Worm (Caenorhabditis elegans) whole organism, L2 larva: ENCODE results near the gene brc-2.
A peak's percentile ranks its signal among the peaks of the same experiment; 100 is the strongest.

Experiments
- aly-2 ChIP-seq: fragments of 150-350 bp; optimal IDR thresholded peaks from 2 replicates; lab custom pipeline; 2014; ENCODE audit warnings: missing biosample characterization, missing genetic modification characterization
- egl-27 ChIP-seq: sonication (generic microtip); optimal IDR thresholded peaks from 3 replicates; lab custom pipeline; 2017; ENCODE audit warnings: missing biosample characterization, missing genetic modification reagents, missing genetic modification characterization
- elt-1 ChIP-seq: fragments of 150-350 bp; optimal IDR thresholded peaks from 2 replicates; lab custom pipeline; 2014; ENCODE audit warnings: missing biosample characterization, missing genetic modification characterization
- lin-39 ChIP-seq: fragments of 150-350 bp; optimal IDR thresholded peaks from 2 replicates; lab custom pipeline; 2014; ENCODE audit warnings: missing biosample characterization, missing genetic modification reagents, missing genetic modification characterization
- lsy-2 ChIP-seq, 2 experiments: fragments of 150-350 bp in 1 of 2; sonication (generic microtip) in 1 of 2; optimal IDR thresholded peaks; 2 replicates each; lab custom pipeline; 2014 to 2017; ENCODE audit warnings: missing biosample characterization in 2 of 2, missing genetic modification characterization in 2 of 2
- nhr-12 ChIP-seq: fragments of 150-350 bp; optimal IDR thresholded peaks from 2 replicates; lab custom pipeline; 2014; ENCODE audit warnings: missing biosample characterization, missing genetic modification characterization
- skn-1 ChIP-seq: sonication (generic microtip); optimal IDR thresholded peaks from 2 replicates; lab custom pipeline; 2017; ENCODE audit warnings: missing biosample characterization, missing genetic modification characterization
- snpc-4 ChIP-seq: fragments of 150-350 bp; optimal IDR thresholded peaks from 2 replicates; lab custom pipeline; 2014; ENCODE audit warnings: missing biosample characterization, missing genetic modification characterization
- unc-62 ChIP-seq: fragments of 150-350 bp; optimal IDR thresholded peaks from 2 replicates; lab custom pipeline; 2014; ENCODE audit warnings: missing biosample characterization, missing genetic modification reagents, missing genetic modification characterization

ce11 chrIII:6871067-6871466 is 31.8 kb downstream of the brc-2 start:
- TF ChIP-seq unc-62 (GFP tag; lab: Kevin White, UChicago) = no peak
- TF ChIP-seq nhr-12 (tag; lab: Kevin White, UChicago) = no peak
- TF ChIP-seq aly-2 (tag; lab: Kevin White, UChicago) = no peak
- TF ChIP-seq snpc-4 = no peak
- no peak for TF ChIP-seq egl-27
- no peak for TF ChIP-seq skn-1 (tag; lab: Kevin White, UChicago)
- no peak for TF ChIP-seq lin-39
- TF ChIP-seq lsy-2 (tag; optimal IDR thresholded peaks at IDR 0.05; lab: Kevin White, UChicago) = peak in 1 of 2 experiments; percentile 47
- TF ChIP-seq elt-1 = no peak
